Fruit fly (Drosophila melanogaster): ENCODE results near the gene CG34426.

Gene CG34426

DNA sequence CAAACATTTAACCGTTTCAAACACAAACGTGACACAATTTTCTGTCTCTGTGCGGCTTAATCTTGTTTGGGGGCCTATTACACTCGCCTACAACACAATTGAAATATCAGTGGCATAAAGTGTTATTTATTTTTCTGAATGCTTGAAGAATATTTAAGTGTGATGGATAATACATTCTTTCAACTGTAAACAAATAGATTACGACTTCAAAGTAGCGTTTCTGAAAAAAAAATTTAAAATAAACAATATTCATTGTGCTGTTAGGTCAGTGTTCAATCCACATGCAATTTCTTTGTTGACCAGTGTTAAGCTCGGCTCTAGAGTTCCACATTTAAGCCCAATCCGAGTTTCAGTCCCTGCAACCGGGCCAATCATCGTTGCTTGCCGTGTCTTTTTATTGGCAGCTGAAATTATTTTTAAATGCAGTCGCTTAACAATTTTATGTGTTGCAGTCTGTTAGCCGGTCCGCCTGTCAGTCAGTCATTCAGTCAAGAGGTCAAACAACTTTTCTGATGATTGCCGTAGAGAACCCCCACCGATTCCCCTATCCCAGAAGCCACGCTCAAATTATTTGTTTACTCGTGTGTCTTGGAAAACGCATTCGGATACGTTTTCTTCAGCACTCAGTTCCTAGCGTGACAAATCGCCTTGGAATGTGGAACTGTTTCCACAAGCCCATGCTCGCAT lies 29.1 kb upstream of the CG34426 start (continued):
- TF ChIP-seq crol (GFP tag; IDR thresholded peaks at IDR 0.05) (no peak), CG17802 (tag; optimal IDR thresholded peaks at IDR 0.05) (peak; percentile 18), CG9797 (GFP tag; optimal IDR thresholded peaks at IDR 0.05) (no peak), Hr39 (optimal IDR thresholded peaks at IDR 0.05) (no peak), MESR4 (GFP tag; optimal IDR thresholded peaks at IDR 0.05) (no peak), CG8359 (GFP tag; optimal IDR thresholded peaks at IDR 0.05; ENCODE audit: borderline replicate concordance) (peak; percentile 48), pita (GFP tag; optimal IDR thresholded peaks at IDR 0.05) (no peak), croc (GFP tag; conservative IDR thresholded peaks at IDR 0.05) (peak; percentile 65), aop (GFP tag; IDR thresholded peaks at IDR 0.05) (no peak), CG7786 (GFP tag; optimal IDR thresholded peaks at IDR 0.05) (peak; percentile 38), E2f2 (GFP tag; IDR thresholded peaks at IDR 0.05) (peak; percentile 63; the same call in 1 of the 2 replicates), dmrt11E (tag; optimal IDR thresholded peaks at IDR 0.05) (peak; percentile 84), Sox100B (GFP tag; optimal IDR thresholded peaks at IDR 0.05) (peak; percentile 74), fd102C (GFP tag; optimal IDR thresholded peaks at IDR 0.05) (no peak), scrt (GFP tag; optimal IDR thresholded peaks at IDR 0.05) (peak; percentile 34), CG10147 (GFP tag; optimal IDR thresholded peaks at IDR 0.05) (peak; percentile 32), inv (GFP tag; IDR thresholded peaks at IDR 0.05; ENCODE audit: partially characterized antibody) (no peak), tll (GFP tag; optimal IDR thresholded peaks at IDR 0.05) (no peak), CG9876 (GFP tag; optimal IDR thresholded peaks at IDR 0.05) (no peak), crc (GFP tag; optimal IDR thresholded peaks at IDR 0.05) (no peak), Kr (GFP tag; optimal IDR thresholded peaks at IDR 0.05) (no peak), CG10267 (tag; optimal IDR thresholded peaks at IDR 0.05) (peak; percentile 83), Ada2b (GFP tag; IDR thresholded peaks at IDR 0.05) (peak; percentile 66), sens (GFP tag) (peak; percentile 96), unc-4 (GFP tag; IDR thresholded peaks at IDR 0.05; ENCODE audit: partially characterized antibody) (no peak), CG13894 (tag; optimal IDR thresholded peaks at IDR 0.05) (no peak), Atf3 (GFP tag; optimal IDR thresholded peaks at IDR 0.05) (peak; percentile 26), CG31224 (GFP tag; IDR thresholded peaks at IDR 0.05) (no peak), nerfin-1 (tag; optimal IDR thresholded peaks at IDR 0.05) (peak; percentile 72), Camta (GFP tag; optimal IDR thresholded peaks at IDR 0.05) (peak; percentile 8), nau (GFP tag; optimal IDR thresholded peaks at IDR 0.05) (peak; percentile 43), CG16863 (GFP tag; optimal IDR thresholded peaks at IDR 0.05) (peak; percentile 62), p53 (GFP tag; optimal IDR thresholded peaks at IDR 0.05) (no peak), tup (GFP tag; optimal IDR thresholded peaks at IDR 0.05) (peak; percentile 50), CG11398 (GFP tag; optimal IDR thresholded peaks at IDR 0.05) (peak; percentile 39), MBD-R2 (GFP tag; IDR thresholded peaks at IDR 0.05) (no peak), CG7271 (tag; optimal IDR thresholded peaks at IDR 0.05) (peak; percentile 33), CG13624 (GFP tag; optimal IDR thresholded peaks at IDR 0.05) (peak; percentile 42), wor (GFP tag; IDR thresholded peaks at IDR 0.05) (peak; percentile 60), pzg (GFP tag; optimal IDR thresholded peaks at IDR 0.05) (no peak), ranshi (GFP tag; IDR thresholded peaks at IDR 0.05) (0 out of 2 replicates have a peak, but pooled peaks have one; percentile 57), CG14050 (GFP tag; IDR thresholded peaks at IDR 0.05) (peak; percentile 59), sens-2 (GFP tag; IDR thresholded peaks at IDR 0.05) (peak; percentile 34; the same call in 1 of the 2 replicates), GATAe (GFP tag; conservative IDR thresholded peaks at IDR 0.05) (no peak), NFAT (GFP tag; IDR thresholded peaks at IDR 0.05) (no peak), CG13424 (tag; optimal IDR thresholded peaks at IDR 0.05) (peak; percentile 85), CG6791 (GFP tag; IDR thresholded peaks at IDR 0.05; ENCODE audit: partially characterized antibody) (no peak), CG2712 (tag; optimal IDR thresholded peaks at IDR 0.05) (peak; percentile 87), CG2199 (GFP tag; IDR thresholded peaks at IDR 0.05) (no peak), CrebB (tag; optimal IDR thresholded peaks at IDR 0.05) (peak; percentile 62)

Measured in whole organism, embryonic.